Worm (Caenorhabditis elegans) whole organism, L2 larva: ENCODE results near the gene xrn-2.

Experiments
- R02D3.7 ChIP-seq: fragments of 150-350 bp; optimal IDR thresholded peaks from 2 replicates; lab custom pipeline; 2014; ENCODE audit warnings: missing biosample characterization, missing genetic modification characterization
- ZK546.5 ChIP-seq: sonication (generic microtip); optimal IDR thresholded peaks from 2 replicates; lab custom pipeline; 2017; ENCODE audit warnings: missing biosample characterization, missing genetic modification characterization
- alr-1 ChIP-seq: fragments of 150-350 bp; optimal IDR thresholded peaks from 2 replicates; lab custom pipeline; 2014; ENCODE audit warnings: missing biosample characterization, missing genetic modification characterization
- aly-2 ChIP-seq: fragments of 150-350 bp; optimal IDR thresholded peaks from 2 replicates; lab custom pipeline; 2014; ENCODE audit warnings: missing biosample characterization, missing genetic modification characterization
- ceh-16 ChIP-seq: fragments of 150-350 bp; optimal IDR thresholded peaks from 2 replicates; lab custom pipeline; 2014; ENCODE audit warnings: missing biosample characterization, missing genetic modification characterization
- crh-2 ChIP-seq: sonication (generic microtip); optimal IDR thresholded peaks from 2 replicates; lab custom pipeline; 2017; ENCODE audit warnings: missing biosample characterization, missing genetic modification characterization
- elt-3 ChIP-seq: sonication (generic microtip); optimal IDR thresholded peaks from 2 replicates; lab custom pipeline; 2017; ENCODE audit warnings: missing biosample characterization, missing genetic modification characterization
- lin-13 ChIP-seq: fragments of 150-350 bp; optimal IDR thresholded peaks from 2 replicates; lab custom pipeline; 2014; ENCODE audit warnings: missing biosample characterization, missing genetic modification reagents, missing genetic modification characterization
- nhr-11 ChIP-seq: fragments of 150-350 bp; optimal IDR thresholded peaks from 2 replicates; lab custom pipeline; 2014; ENCODE audit warnings: missing biosample characterization, missing genetic modification characterization
- nhr-12 ChIP-seq: fragments of 150-350 bp; optimal IDR thresholded peaks from 2 replicates; lab custom pipeline; 2014; ENCODE audit warnings: missing biosample characterization, missing genetic modification characterization
- nhr-237 ChIP-seq: fragments of 150-350 bp; optimal IDR thresholded peaks from 2 replicates; lab custom pipeline; 2014; ENCODE audit warnings: missing biosample characterization, missing genetic modification characterization
- unc-39 ChIP-seq: fragments of 150-350 bp; optimal IDR thresholded peaks from 2 replicates; lab custom pipeline; 2014; ENCODE audit warnings: missing biosample characterization, missing genetic modification characterization
- unc-62 ChIP-seq: fragments of 150-350 bp; optimal IDR thresholded peaks from 2 replicates; lab custom pipeline; 2014; ENCODE audit warnings: missing biosample characterization, missing genetic modification reagents, missing genetic modification characterization
- ztf-4 ChIP-seq: fragments of 150-350 bp; optimal IDR thresholded peaks from 2 replicates; lab custom pipeline; 2014; ENCODE audit warnings: missing biosample characterization, missing genetic modification characterization

DNA sequence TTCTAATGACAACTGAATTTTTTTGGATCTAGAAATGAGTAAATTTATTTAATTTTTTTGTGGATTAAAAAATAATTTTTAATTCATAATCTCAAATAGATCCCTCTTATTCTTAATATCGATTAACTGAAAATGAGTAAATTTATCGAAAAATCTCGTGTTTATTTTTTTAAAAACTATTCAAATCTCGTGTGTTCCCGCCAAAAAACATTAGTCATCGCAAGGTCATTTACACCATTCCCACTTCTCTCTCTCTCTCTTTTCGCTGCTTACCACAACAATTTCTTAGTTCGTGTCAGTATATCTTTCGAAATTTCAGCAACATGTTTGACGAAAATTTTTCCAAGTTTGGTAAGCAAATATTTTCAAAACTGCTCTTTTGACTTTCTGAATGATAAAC, 31.9 kb downstream of the xrn-2 start:
- TF ChIP-seq alr-1 (tag; lab: Kevin White, UChicago) (no peak), ceh-16 (tag; lab: Kevin White, UChicago) (no peak), elt-3 (tag; lab: Kevin White, UChicago) (no peak), unc-62 (GFP tag; lab: Kevin White, UChicago) (no peak), ZK546.5 (no peak), crh-2 (tag; lab: Kevin White, UChicago) (no peak), nhr-237 (no peak), nhr-12 (tag; lab: Kevin White, UChicago) (no peak), ztf-4 (no peak), R02D3.7 (no peak), aly-2 (tag; lab: Kevin White, UChicago) (no peak), nhr-11 (no peak), lin-13 (GFP tag; lab: Kevin White, UChicago) (no peak), unc-39 (tag; lab: Kevin White, UChicago) (no peak)
